Fruit fly (Drosophila melanogaster): ENCODE measurements around the gene CG9150.

CG9150 gene

dm6 chr2L:6022793-6023192 lies 45.6 kb downstream of the CG9150 start (continued):
- TF ChIP-seq dl (GFP tag; optimal IDR thresholded peaks at IDR 0.05; ENCODE audit: insufficient read depth in 1 of 2, partially characterized antibody in 2 of 2) (no peak), lola (GFP tag; optimal IDR thresholded peaks at IDR 0.05) (no peak), Mio (GFP tag; optimal IDR thresholded peaks at IDR 0.05) (no peak), tai (GFP tag; optimal IDR thresholded peaks at IDR 0.05) (no peak), ey (GFP tag; optimal IDR thresholded peaks at IDR 0.05) (peak; percentile 10), fru (GFP tag; optimal IDR thresholded peaks at IDR 0.05) (peak; percentile 72), Hr83 (GFP tag; optimal IDR thresholded peaks at IDR 0.05; ENCODE audit: poor library complexity, severe bottlenecking) (no peak), HLH106 (tag; optimal IDR thresholded peaks at IDR 0.05) (peak; percentile 81), Hnf4 (GFP tag; optimal IDR thresholded peaks at IDR 0.05) (no peak)

- TF ChIP-seq OdsH (GFP tag; optimal IDR thresholded peaks at IDR 0.05) (no peak), Rel (GFP tag; optimal IDR thresholded peaks at IDR 0.05) (no peak), Rel (tag; optimal IDR thresholded peaks at IDR 0.05) (no peak), Abd-B (GFP tag; optimal IDR thresholded peaks at IDR 0.05) (no peak), ey (GFP tag; optimal IDR thresholded peaks at IDR 0.05) (no peak), CG32264 (GFP tag; optimal IDR thresholded peaks at IDR 0.05) (no peak), pan (optimal IDR thresholded peaks at IDR 0.05) (no peak), Dfd (GFP tag; optimal IDR thresholded peaks at IDR 0.05) (no peak), jim (GFP tag; optimal IDR thresholded peaks at IDR 0.05) (no peak), tai (GFP tag; optimal IDR thresholded peaks at IDR 0.05) (no peak), Jra (GFP tag; optimal IDR thresholded peaks at IDR 0.05) (no peak), rgr (GFP tag; optimal IDR thresholded peaks at IDR 0.05) (no peak), GATAd (GFP tag; optimal IDR thresholded peaks at IDR 0.05) (no peak), Hr83 (GFP tag; optimal IDR thresholded peaks at IDR 0.05; ENCODE audit: poor library complexity, severe bottlenecking) (no peak), lola (GFP tag; optimal IDR thresholded peaks at IDR 0.05) (no peak), Hr78 (GFP tag; optimal IDR thresholded peaks at IDR 0.05) (no peak), sv (GFP tag; optimal IDR thresholded peaks at IDR 0.05) (no peak), fru (GFP tag; optimal IDR thresholded peaks at IDR 0.05) (no peak), HLH106 (tag; optimal IDR thresholded peaks at IDR 0.05) (no peak), Dif (GFP tag; optimal IDR thresholded peaks at IDR 0.05; ENCODE audit: partially characterized antibody) (no peak), sage (GFP tag; optimal IDR thresholded peaks at IDR 0.05) (no peak)
Observed at dm6 chr2L:6020535-6020934, 47.9 kb downstream of the CG9150 start, which contains the start of gene CG13996. Gene CG13996 (plus strand): TSS chr2L:6020835.

dm6 chr2L:6019352-6020131 lies 48.9 kb downstream of the CG9150 start, which contains the start of gene H2.0:
Gene H2.0 (minus strand): TSS chr2L:6019402.
- TF ChIP-seq CG9705 (GFP tag; optimal IDR thresholded peaks at IDR 0.05) (no peak), usp (GFP tag; optimal IDR thresholded peaks at IDR 0.05) (no peak), Jra (GFP tag; optimal IDR thresholded peaks at IDR 0.05) (no peak), Myc (optimal IDR thresholded peaks at IDR 0.05) (no peak), pan (optimal IDR thresholded peaks at IDR 0.05) (no peak), br (GFP tag; optimal IDR thresholded peaks at IDR 0.05) (peak; percentile 52), dl (GFP tag; optimal IDR thresholded peaks at IDR 0.05; ENCODE audit: insufficient read depth in 1 of 2, partially characterized antibody in 2 of 2) (no peak), Hnf4 (GFP tag; optimal IDR thresholded peaks at IDR 0.05) (no peak), tai (GFP tag; optimal IDR thresholded peaks at IDR 0.05) (no peak), OdsH (GFP tag; optimal IDR thresholded peaks at IDR 0.05) (peak; percentile 56), Dfd (GFP tag; optimal IDR thresholded peaks at IDR 0.05) (no peak), Mio (GFP tag; optimal IDR thresholded peaks at IDR 0.05) (no peak), Hr78 (GFP tag; optimal IDR thresholded peaks at IDR 0.05) (no peak), Sp1 (GFP tag; optimal IDR thresholded peaks at IDR 0.05) (peak; percentile 61), h (GFP tag; optimal IDR thresholded peaks at IDR 0.05) (peak; percentile 72), psq (GFP tag; optimal IDR thresholded peaks at IDR 0.05) (peak; percentile 25), CG32264 (GFP tag; optimal IDR thresholded peaks at IDR 0.05) (no peak), sv (GFP tag; optimal IDR thresholded peaks at IDR 0.05) (no peak), Hr83 (GFP tag; optimal IDR thresholded peaks at IDR 0.05; ENCODE audit: poor library complexity, severe bottlenecking) (no peak), sage (GFP tag; optimal IDR thresholded peaks at IDR 0.05) (no peak), CrebA (GFP tag; optimal IDR thresholded peaks at IDR 0.05; ENCODE audit: borderline replicate concordance) (no peak), N (GFP tag; optimal IDR thresholded peaks at IDR 0.05) (no peak), HLH106 (tag; optimal IDR thresholded peaks at IDR 0.05) (peak; percentile 50), rgr (GFP tag; optimal IDR thresholded peaks at IDR 0.05) (peak; percentile 36), Rel (GFP tag; optimal IDR thresholded peaks at IDR 0.05) (no peak), Rel (tag; optimal IDR thresholded peaks at IDR 0.05) (no peak), jim (GFP tag; optimal IDR thresholded peaks at IDR 0.05) (no peak), Dif (GFP tag; optimal IDR thresholded peaks at IDR 0.05; ENCODE audit: partially characterized antibody) (peak; percentile 39), dmrt93B (GFP tag; optimal IDR thresholded peaks at IDR 0.05) (peak; percentile 26), fru (GFP tag; optimal IDR thresholded peaks at IDR 0.05) (peak; percentile 52), brk (GFP tag; optimal IDR thresholded peaks at IDR 0.05) (no peak), lola (GFP tag; optimal IDR thresholded peaks at IDR 0.05) (no peak), dsf (GFP tag; optimal IDR thresholded peaks at IDR 0.05; ENCODE audit: borderline replicate concordance) (no peak), GATAd (GFP tag; optimal IDR thresholded peaks at IDR 0.05) (no peak), ey (GFP tag; optimal IDR thresholded peaks at IDR 0.05) (peak; percentile 47), Abd-B (GFP tag; optimal IDR thresholded peaks at IDR 0.05) (no peak), Vsx2 (GFP tag; optimal IDR thresholded peaks at IDR 0.05; ENCODE audit: partially characterized antibody) (no peak), woc (GFP tag; optimal IDR thresholded peaks at IDR 0.05) (peak; percentile 48), foxo (GFP tag; optimal IDR thresholded peaks at IDR 0.05) (no peak)

Data from whole organism, wandering third instar larva.